Fruit fly (Drosophila melanogaster): ENCODE data around the gene Alp11.

The Alp11 gene

DNA sequence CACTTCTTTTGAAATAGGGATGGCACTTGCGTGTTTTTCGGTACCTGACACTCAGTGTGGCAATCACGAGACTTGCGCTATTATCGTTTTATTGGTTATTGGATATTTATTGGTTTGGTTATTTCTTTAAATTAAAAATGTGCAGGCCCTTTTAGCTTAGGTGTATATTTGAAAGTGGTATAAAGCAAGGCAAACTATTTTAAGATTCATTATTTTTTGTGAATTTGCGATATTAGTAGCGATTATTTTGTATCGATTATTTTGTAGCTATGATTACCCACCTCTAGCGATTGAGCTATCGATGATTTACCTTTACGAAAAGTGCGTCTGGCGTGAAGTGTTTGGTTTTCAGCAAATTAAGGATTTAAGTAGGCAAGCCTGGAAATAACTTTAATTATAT, 4.7 kb upstream of the Alp11 start, which contains the start of the genes CG9215 and CG8097:
Gene CG9215, minus strand, starts transcription at position 22 of the 400 bp plus-strand sequence.
Gene CG8097, plus strand, starts transcription at position 307 of the 400 bp plus-strand sequence.
- TF ChIP-seq CG8478 (optimal IDR thresholded peaks at IDR 0.05) = no peak
- TF ChIP-seq CTCF (optimal IDR thresholded peaks at IDR 0.05) = no peak

- no peak for TF ChIP-seq CTCF (optimal IDR thresholded peaks at IDR 0.05)
These were observed 3.6 kb upstream of the Alp11 start for dm6 chrX:15583842-15584441.

DNA sequence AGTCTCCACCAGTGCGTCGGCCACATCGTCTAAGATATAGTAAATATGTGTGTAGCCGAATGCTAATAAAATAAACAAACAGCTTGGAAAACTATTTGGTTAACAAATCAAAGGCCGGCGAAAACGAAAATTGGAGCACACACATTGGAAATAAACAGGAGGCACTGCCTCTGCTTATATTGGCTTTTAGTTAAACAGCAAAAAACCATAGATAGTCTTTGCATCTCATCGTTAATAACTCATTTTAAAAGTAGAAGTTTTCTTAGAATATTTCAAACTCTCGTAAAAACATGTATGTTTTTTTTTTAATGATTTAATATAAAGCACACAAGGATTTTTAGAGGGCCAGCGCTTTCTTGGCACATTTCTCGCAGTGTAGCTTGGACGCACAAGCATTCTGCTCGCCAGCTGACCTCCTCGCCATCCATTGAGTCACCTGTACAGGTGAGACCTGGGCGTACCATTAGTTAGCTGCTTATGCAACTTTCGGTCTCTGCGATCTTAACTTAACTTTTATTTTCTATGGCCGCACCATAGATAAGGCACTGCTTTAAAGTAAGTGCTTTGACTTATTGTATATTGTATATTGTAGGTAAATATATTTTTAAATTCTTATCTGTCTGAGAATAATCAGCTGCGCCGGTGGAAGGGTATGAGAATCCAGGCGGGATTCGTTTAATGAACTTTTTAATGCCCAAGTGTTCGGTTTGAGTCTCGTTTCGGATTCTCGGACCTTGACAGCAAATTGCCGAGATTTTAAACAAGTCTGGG, 4.4 kb downstream of the Alp11 start:
- TF ChIP-seq CTCF (optimal IDR thresholded peaks at IDR 0.05) = no peak
- TF ChIP-seq CG8478 (optimal IDR thresholded peaks at IDR 0.05) = no peak

DNA sequence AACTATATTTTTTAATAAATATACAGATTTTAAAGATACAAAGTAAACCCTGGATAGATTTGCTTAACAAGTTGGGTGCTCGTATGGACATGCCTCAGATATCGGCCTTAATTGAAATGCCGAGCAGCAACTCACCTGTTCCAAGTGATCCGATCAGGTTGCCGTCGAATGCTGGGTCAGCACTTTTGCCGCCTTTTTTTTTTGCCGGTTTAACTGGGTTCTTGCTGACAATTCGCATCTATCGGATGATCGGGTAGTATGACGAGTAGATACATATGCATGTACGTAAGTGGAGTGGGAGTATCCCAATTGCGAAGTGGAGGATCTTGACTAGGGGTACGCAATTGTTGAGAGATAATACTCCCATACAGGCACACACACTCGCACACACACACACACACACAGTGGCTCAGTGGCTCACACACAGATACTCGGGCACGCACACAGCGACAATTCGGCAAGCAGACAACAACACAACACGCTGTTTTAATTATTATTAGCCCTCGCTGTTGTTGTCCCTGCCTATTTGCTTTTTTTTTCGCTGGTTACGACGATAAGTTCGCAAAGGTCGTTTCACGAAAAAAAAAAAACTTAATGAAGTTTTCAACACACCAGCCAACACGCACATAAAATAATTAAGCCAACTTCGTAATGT, 5.4 kb downstream of the Alp11 start:
- TF ChIP-seq CTCF (optimal IDR thresholded peaks at IDR 0.05) (no peak), CG8478 (optimal IDR thresholded peaks at IDR 0.05) (no peak)

DNA sequence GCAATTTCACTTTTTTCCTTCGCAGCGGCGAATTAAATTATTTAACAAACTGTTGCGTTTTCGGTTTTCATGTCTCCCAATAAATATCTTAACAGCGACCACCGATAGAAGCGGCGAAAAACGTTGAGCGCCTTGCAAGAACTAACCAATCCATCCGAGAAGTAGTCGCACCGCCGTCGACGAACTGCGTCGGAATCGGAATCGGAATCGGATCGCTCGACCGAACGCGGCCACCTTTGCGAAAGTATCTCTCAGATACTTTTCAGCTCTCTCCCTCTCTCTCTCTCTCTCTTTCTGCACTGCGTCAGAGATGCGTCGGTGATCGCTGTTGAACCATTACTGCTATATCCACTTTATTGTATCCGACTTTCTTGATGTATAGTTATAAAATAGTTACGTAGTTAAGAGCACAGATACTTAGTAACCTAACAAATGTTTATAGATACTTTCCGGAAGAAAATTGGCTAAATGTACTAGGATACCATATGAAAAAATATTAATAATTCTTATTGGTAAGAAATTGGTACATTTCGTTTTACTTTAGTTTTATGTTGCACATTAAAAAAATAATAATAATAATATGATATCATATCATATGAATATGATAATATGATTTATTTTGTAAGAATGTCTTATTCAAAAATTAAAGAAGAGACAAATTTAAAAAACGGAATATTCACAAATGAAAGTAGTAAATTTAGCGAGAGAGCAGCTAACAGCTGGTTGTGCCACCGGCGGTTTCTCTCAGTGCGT, 6.1 kb downstream of the Alp11 start, which contains the start of gene Chsy:
Gene Chsy, minus strand, starts transcription at position 58 of the 753 bp plus-strand sequence.
- no peak for TF ChIP-seq CTCF (optimal IDR thresholded peaks at IDR 0.05)
- no peak for TF ChIP-seq CG8478 (optimal IDR thresholded peaks at IDR 0.05)

- no peak for TF ChIP-seq CG8478 (optimal IDR thresholded peaks at IDR 0.05)
- peak; percentile 78 to 92 for TF ChIP-seq CTCF (optimal IDR thresholded peaks at IDR 0.05)
These were observed 6.8 kb downstream of the Alp11 start for dm6 chrX:15594230-15594857.

dm6 chrX:15599697-15600096, 12.2 kb downstream of the Alp11 start:
- TF ChIP-seq CTCF (optimal IDR thresholded peaks at IDR 0.05) = no peak
- TF ChIP-seq CG8478 (optimal IDR thresholded peaks at IDR 0.05) = no peak

DNA sequence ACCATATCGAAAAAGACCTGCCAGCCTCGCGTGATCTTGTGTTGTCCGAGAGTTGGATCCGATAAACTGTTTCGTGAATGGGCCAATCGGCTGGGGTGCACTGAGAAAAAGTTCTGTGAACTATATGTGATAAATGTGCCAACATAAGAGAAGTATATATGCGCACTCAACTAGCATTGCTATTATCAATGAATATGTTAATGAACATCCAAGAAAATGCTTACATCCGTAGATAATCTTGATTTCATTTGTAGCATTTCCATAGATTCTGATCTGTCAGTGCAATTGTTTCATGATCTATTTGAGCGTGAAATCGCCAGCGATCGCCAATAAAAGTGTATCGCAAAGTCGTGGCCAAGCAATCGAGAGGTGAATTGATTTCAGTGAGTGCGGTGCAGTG, 13.8 kb downstream of the Alp11 start:
- no peak for TF ChIP-seq CTCF (optimal IDR thresholded peaks at IDR 0.05)
- no peak for TF ChIP-seq CG8478 (optimal IDR thresholded peaks at IDR 0.05)

- TF ChIP-seq CG8478 (optimal IDR thresholded peaks at IDR 0.05) (no peak), CTCF (optimal IDR thresholded peaks at IDR 0.05) (no peak)
These were observed 14.9 kb downstream of the Alp11 start for dm6 chrX:15602438-15602837.

dm6 chrX:15608751-15609345, 21.3 kb downstream of the Alp11 start:
- TF ChIP-seq CG8478 (optimal IDR thresholded peaks at IDR 0.05) = no peak
- TF ChIP-seq CTCF (optimal IDR thresholded peaks at IDR 0.05) = no peak

- TF ChIP-seq CG8478 (optimal IDR thresholded peaks at IDR 0.05) = no peak
- TF ChIP-seq CTCF (optimal IDR thresholded peaks at IDR 0.05) = no peak
These were observed 21.8 kb downstream of the Alp11 start for dm6 chrX:15609351-15609750.

- no peak for TF ChIP-seq CG8478 (optimal IDR thresholded peaks at IDR 0.05)
- TF ChIP-seq CTCF (optimal IDR thresholded peaks at IDR 0.05) = no peak
These were observed 22.6 kb downstream of the Alp11 start for dm6 chrX:15610173-15610572.

dm6 chrX:15610957-15611356, 23.4 kb downstream of the Alp11 start:
- TF ChIP-seq CTCF (optimal IDR thresholded peaks at IDR 0.05) (no peak), CG8478 (optimal IDR thresholded peaks at IDR 0.05) (no peak)

DNA sequence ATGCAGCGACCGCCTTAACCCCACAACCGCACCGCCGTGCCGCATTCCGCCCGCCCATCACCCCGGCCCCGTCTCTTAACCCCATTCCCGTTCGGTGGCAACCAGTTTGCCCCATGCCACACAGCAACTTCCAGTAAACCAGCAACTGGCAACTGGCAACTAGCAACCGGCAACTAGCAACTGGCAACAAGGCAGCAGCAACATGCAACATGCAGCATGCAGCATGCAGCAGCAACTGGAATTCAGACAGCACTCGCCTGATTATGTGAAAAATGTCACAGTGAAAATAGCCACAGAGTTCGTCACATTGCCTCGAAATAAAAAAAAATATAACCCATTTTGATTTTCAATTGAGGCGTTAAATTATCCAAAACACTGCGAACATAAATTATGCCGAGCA, 24.3 kb downstream of the Alp11 start:
- TF ChIP-seq CTCF (optimal IDR thresholded peaks at IDR 0.05) (no peak), CG8478 (optimal IDR thresholded peaks at IDR 0.05) (no peak)

All from S2 (cell line).